Worm (Caenorhabditis elegans) whole organism, L4/young adult: ENCODE results near the gene srd-2.

Source experiments
- W03F9.2 ChIP-seq: fragments of 150-350 bp; optimal IDR thresholded peaks from 2 replicates; lab custom pipeline; 2014; ENCODE audit warnings: missing biosample characterization, missing genetic modification characterization
- dao-5 ChIP-seq: sonication (generic microtip); optimal IDR thresholded peaks from 2 replicates; lab custom pipeline; 2016; ENCODE audit warnings: missing genotype, missing genetic modification characterization, moderate library complexity, missing compliant biosample characterization
- him-1 ChIP-seq: sonication (generic microtip); optimal IDR thresholded peaks from 2 replicates; lab custom pipeline; 2016; ENCODE audit warnings: missing genotype, missing genetic modification reagents, missing genetic modification characterization, missing compliant biosample characterization

ce11 chrII:10202275-10202674, 14.6 kb upstream of the srd-2 start:
- TF ChIP-seq dao-5 (tag; lab: Kevin White, UChicago) (no peak), W03F9.2 (tag; lab: Kevin White, UChicago) (no peak), him-1 (tag; lab: Kevin White, UChicago) (no peak)
